Worm (Caenorhabditis elegans) whole organism, L4/young adult: ENCODE measurements around the gene Y43D4A.2.

Source experiments
- W03F9.2 ChIP-seq: fragments of 150-350 bp; optimal IDR thresholded peaks from 2 replicates; lab custom pipeline; 2014; ENCODE audit warnings: missing biosample characterization, missing genetic modification characterization
- dao-5 ChIP-seq: sonication (generic microtip); optimal IDR thresholded peaks from 2 replicates; lab custom pipeline; 2016; ENCODE audit warnings: missing genotype, missing genetic modification characterization, moderate library complexity, missing compliant biosample characterization

DNA sequence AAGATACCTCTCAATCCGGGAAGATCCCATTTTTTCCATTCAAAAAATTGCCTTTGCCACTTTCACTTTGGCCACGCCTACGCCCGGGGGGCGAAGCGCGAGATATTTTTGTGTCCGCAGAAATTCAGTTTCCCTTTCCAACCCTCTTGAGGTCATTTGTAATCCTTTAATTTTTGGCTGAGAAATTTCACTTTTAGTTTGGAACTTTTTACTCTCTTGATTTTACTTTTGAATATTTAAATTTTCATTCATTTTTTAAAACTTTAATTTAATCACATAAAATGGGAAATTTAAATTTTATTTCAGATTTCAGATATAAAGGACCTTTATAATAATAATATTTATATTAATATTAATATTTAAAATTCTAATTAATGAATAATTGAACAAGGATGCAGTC, 19.8 kb upstream of the Y43D4A.2 start, which contains the start of gene Y43D4A.5:
- TF ChIP-seq dao-5 (tag; lab: Kevin White, UChicago): no peak
- no peak for TF ChIP-seq W03F9.2 (tag; lab: Kevin White, UChicago)
